Fruit fly (Drosophila melanogaster) whole organism, embryonic: ENCODE data around the gene CG6443.
A peak's percentile ranks its signal among the peaks of the same experiment; 100 is the strongest.

Source experiments
- ATbp ChIP-seq: fragments of 200-800 bp; sonication (Bioruptor generic); optimal IDR thresholded peaks from 2 replicates; lab custom pipeline; 2017; ENCODE audit warnings: missing biosample characterization, mild to moderate bottlenecking, missing genetic modification characterization, missing genetic modification reagents
- Awh ChIP-seq: fragments of 200-800 bp; sonication (Bioruptor generic); IDR thresholded peaks from 2 replicates; pipeline ENCODE4, ENCODE4 v1.3.6; 2022; ENCODE audit warnings: missing biosample characterization, missing genetic modification characterization
- CG10267 ChIP-seq: fragments of 200-800 bp; sonication (Bioruptor generic); optimal IDR thresholded peaks from 2 replicates; lab custom pipeline; 2018; ENCODE audit warnings: missing biosample characterization, mild to moderate bottlenecking, missing genetic modification characterization, moderate library complexity
- CG10462 ChIP-seq: fragments of 200-800 bp; sonication (Bioruptor generic); optimal IDR thresholded peaks from 2 replicates; lab custom pipeline; 2016; ENCODE audit warnings: missing biosample characterization, missing genetic modification characterization
- CG11085 ChIP-seq: fragments of 200-800 bp; sonication (Bioruptor generic); IDR thresholded peaks from 2 replicates; pipeline ENCODE4 v1.3.6; 2022; ENCODE audit warnings: missing biosample characterization, missing genetic modification characterization
- CG11247 ChIP-seq: fragments of 200-800 bp; sonication (Bioruptor generic); IDR thresholded peaks from 2 replicates; pipeline ENCODE4 v1.3.6; 2022; ENCODE audit warnings: missing biosample characterization, missing genetic modification characterization
- CG12744 ChIP-seq: fragments of 200-800 bp; sonication (Bioruptor generic); optimal IDR thresholded peaks from 2 replicates; lab custom pipeline; 2016; ENCODE audit warnings: missing biosample characterization, missing genetic modification characterization
- CG13894 ChIP-seq: fragments of 200-800 bp; sonication (Bioruptor generic); optimal IDR thresholded peaks from 3 replicates; lab custom pipeline; 2018; ENCODE audit warnings: missing biosample characterization, mild to moderate bottlenecking, missing genetic modification characterization, moderate library complexity
- CG1603 ChIP-seq: fragments of 200-800 bp; sonication (Bioruptor generic); optimal IDR thresholded peaks from 2 replicates; lab custom pipeline; 2019; ENCODE audit warnings: missing biosample characterization, mild to moderate bottlenecking, missing genetic modification characterization, moderate library complexity
- CG1647 ChIP-seq: fragments of 200-800 bp; sonication (Bioruptor generic); optimal IDR thresholded peaks from 3 replicates; lab custom pipeline; 2016; ENCODE audit warnings: missing biosample characterization, missing genetic modification characterization
- CG17612 ChIP-seq: fragments of 200-800 bp; sonication (Bioruptor generic); IDR thresholded peaks from 2 replicates; pipeline ENCODE4 v1.3.6; 2022; ENCODE audit warnings: missing biosample characterization, missing genetic modification characterization
- CG18011 ChIP-seq: fragments of 200-800 bp; sonication (Bioruptor generic); optimal IDR thresholded peaks from 2 replicates; lab custom pipeline; 2017; ENCODE audit warnings: missing biosample characterization, missing genetic modification characterization, mild to moderate bottlenecking, moderate library complexity, missing genotype
- CG18262 ChIP-seq: fragments of 200-800 bp; optimal IDR thresholded peaks from 3 replicates; lab custom pipeline; 2019; ENCODE audit warnings: missing biosample characterization, mild to moderate bottlenecking, missing genetic modification characterization, moderate library complexity
- CG2129 ChIP-seq: fragments of 200-800 bp; sonication (Bioruptor generic); IDR thresholded peaks from 2 replicates; pipeline ENCODE4 v1.3.6; 2022; ENCODE audit warnings: missing biosample characterization, missing genetic modification characterization; ENCODE audit not compliant: partially characterized antibody
- CG31441 ChIP-seq: fragments of 200-800 bp; sonication (Bioruptor generic); IDR thresholded peaks from 2 replicates; pipeline ENCODE4 v1.3.6; 2022; ENCODE audit warnings: missing biosample characterization, missing genetic modification characterization
- CG5245 ChIP-seq: fragments of 200-800 bp; sonication (Bioruptor generic); optimal IDR thresholded peaks from 3 replicates; lab custom pipeline; 2016; ENCODE audit warnings: missing biosample characterization, missing genetic modification characterization
- CG6689 ChIP-seq: fragments of 200-800 bp; sonication (Bioruptor generic); IDR thresholded peaks from 2 replicates; pipeline ENCODE4 v1.3.6; 2022; ENCODE audit warnings: missing biosample characterization, missing genetic modification characterization
- CG7928 ChIP-seq: fragments of 200-800 bp; sonication (Bioruptor generic); optimal IDR thresholded peaks from 2 replicates; lab custom pipeline; 2017; ENCODE audit warnings: missing biosample characterization, mild to moderate bottlenecking, missing genetic modification characterization
- CG9437 ChIP-seq: fragments of 200-800 bp; sonication (Bioruptor generic); optimal IDR thresholded peaks from 2 replicates; lab custom pipeline; 2018; ENCODE audit warnings: missing biosample characterization, mild to moderate bottlenecking, missing genetic modification characterization
- CG9876 ChIP-seq: fragments of 200-800 bp; sonication (Bioruptor generic); optimal IDR thresholded peaks from 2 replicates; lab custom pipeline; 2016; ENCODE audit warnings: missing biosample characterization, missing genetic modification characterization
- Chrac-16 ChIP-seq: fragments of 200-800 bp; sonication (Bioruptor generic); optimal IDR thresholded peaks from 3 replicates; lab custom pipeline; 2016; ENCODE audit warnings: missing biosample characterization, missing genetic modification characterization
- D19A ChIP-seq: fragments of 200-800 bp; optimal IDR thresholded peaks from 3 replicates; lab custom pipeline; 2019; ENCODE audit warnings: missing biosample characterization, mild to moderate bottlenecking, missing genetic modification characterization, moderate library complexity
- D19B ChIP-seq: fragments of 200-800 bp; sonication (Bioruptor generic); optimal IDR thresholded peaks from 2 replicates; lab custom pipeline; 2017; ENCODE audit warnings: missing biosample characterization, mild to moderate bottlenecking, missing genetic modification characterization
- Dfd ChIP-seq, 2 experiments: fragments of >200 bp; optimal IDR thresholded peaks; 2 replicates each; lab custom pipeline; 2017; ENCODE audit warnings: missing biosample characterization in 2 of 2, missing genetic modification characterization in 2 of 2
- Gsc ChIP-seq: fragments of 200-800 bp; sonication (Bioruptor generic); IDR thresholded peaks from 2 replicates; pipeline ENCODE4 v1.3.6; 2022; ENCODE audit warnings: missing biosample characterization, missing genetic modification characterization
- Gug ChIP-seq: fragments of 200-800 bp; sonication (Bioruptor generic); IDR thresholded peaks from 4 replicates; pipeline ENCODE4 v1.3.6; 2022; ENCODE audit warnings: missing biosample characterization, missing genetic modification characterization
- H2.0 ChIP-seq: fragments of 200-800 bp; sonication (Bioruptor generic); IDR thresholded peaks from 2 replicates; pipeline ENCODE4 v1.3.6; 2022; ENCODE audit warnings: missing biosample characterization, missing genetic modification characterization
- HLH3B ChIP-seq: fragments of 200-800 bp; sonication (Bioruptor generic); IDR thresholded peaks from 2 replicates; pipeline ENCODE4 v1.3.6; 2022; ENCODE audit warnings: missing biosample characterization, missing genetic modification characterization
- Hmx ChIP-seq: fragments of 200-800 bp; sonication (Bioruptor generic); optimal IDR thresholded peaks from 2 replicates; lab custom pipeline; 2016; ENCODE audit warnings: missing biosample characterization, missing genetic modification characterization
- Kr ChIP-seq: fragments of 200-800 bp; sonication (Bioruptor generic); optimal IDR thresholded peaks from 2 replicates; lab custom pipeline; 2017; ENCODE audit warnings: missing biosample characterization, mild to moderate bottlenecking, missing genetic modification characterization
- Med ChIP-seq: fragments of 200-800 bp; sonication (Bioruptor generic); peaks from one replicate; lab custom pipeline; 2016; ENCODE audit warnings: missing biosample characterization, missing genetic modification characterization, mild to moderate bottlenecking, inconsistent platforms, moderate library complexity
- Ptx1 ChIP-seq: fragments of 200-800 bp; sonication (Bioruptor generic); IDR thresholded peaks from 2 replicates; pipeline ENCODE4 v1.3.6; 2022; ENCODE audit warnings: missing biosample characterization, missing genetic modification characterization
- Ssrp ChIP-seq: fragments of 200-800 bp; sonication (Bioruptor generic); optimal IDR thresholded peaks from 2 replicates; lab custom pipeline; 2018; ENCODE audit warnings: missing biosample characterization, mild to moderate bottlenecking, missing genetic modification characterization, moderate library complexity
- TFAM ChIP-seq: fragments of 200-800 bp; sonication (Bioruptor generic); optimal IDR thresholded peaks from 2 replicates; lab custom pipeline; 2017; ENCODE audit warnings: missing biosample characterization, missing genetic modification characterization, inconsistent platforms
- cad ChIP-seq: fragments of >200 bp; optimal IDR thresholded peaks from 2 replicates; lab custom pipeline; 2017; ENCODE audit warnings: missing biosample characterization, missing genetic modification characterization
- crc ChIP-seq: fragments of 200-800 bp; sonication (Bioruptor generic); optimal IDR thresholded peaks from 2 replicates; lab custom pipeline; 2016; ENCODE audit warnings: missing biosample characterization, missing genetic modification characterization
- fd96Cb ChIP-seq: fragments of 200-800 bp; sonication (Bioruptor generic); optimal IDR thresholded peaks from 2 replicates; lab custom pipeline; 2018; ENCODE audit warnings: missing biosample characterization, mild to moderate bottlenecking, missing genetic modification characterization, moderate library complexity
- fru ChIP-seq: fragments of >200 bp; optimal IDR thresholded peaks from 2 replicates; lab custom pipeline; 2017
- gem ChIP-seq: fragments of 200-800 bp; sonication (Bioruptor generic); optimal IDR thresholded peaks from 2 replicates; lab custom pipeline; 2019; ENCODE audit warnings: missing biosample characterization, mild to moderate bottlenecking, missing genetic modification characterization, moderate library complexity
- grau ChIP-seq: fragments of 200-800 bp; optimal IDR thresholded peaks from 3 replicates; lab custom pipeline; 2019; ENCODE audit warnings: missing biosample characterization, mild to moderate bottlenecking, missing genetic modification characterization, moderate library complexity
- ind ChIP-seq: fragments of 200-800 bp; sonication (Bioruptor generic); optimal IDR thresholded peaks from 3 replicates; lab custom pipeline; 2016; ENCODE audit warnings: missing biosample characterization, missing genetic modification characterization
- jigr1 ChIP-seq: fragments of 200-800 bp; sonication (Bioruptor generic); IDR thresholded peaks from 3 replicates; pipeline ENCODE4 v1.3.6; 2022; ENCODE audit warnings: missing biosample characterization, missing genetic modification characterization
- lmd ChIP-seq: fragments of 200-800 bp; sonication (Bioruptor generic); IDR thresholded peaks from 2 replicates; pipeline ENCODE4 v1.3.6; 2022; ENCODE audit warnings: missing biosample characterization, missing genetic modification characterization
- lola ChIP-seq, 3 experiments: fragments of >200 bp in 2 of 3; fragments of 200-800 bp in 1 of 3; sonication (Bioruptor generic) in 1 of 3; optimal IDR thresholded peaks; 2 replicates each; lab custom pipeline; 2017 to 2019; ENCODE audit warnings: missing biosample characterization in 3 of 3, missing genetic modification characterization in 3 of 3, mild to moderate bottlenecking in 1 of 3, moderate library complexity in 1 of 3
- luna ChIP-seq: fragments of 200-800 bp; sonication (Bioruptor generic); optimal IDR thresholded peaks from 2 replicates; lab custom pipeline; 2016; ENCODE audit warnings: missing biosample characterization, missing genetic modification characterization
- pho ChIP-seq: fragments of 200-800 bp; sonication (Bioruptor generic); optimal IDR thresholded peaks from 2 replicates; lab custom pipeline; 2016; ENCODE audit warnings: missing biosample characterization, missing genetic modification characterization
- row ChIP-seq: fragments of 200-800 bp; sonication (Bioruptor generic); IDR thresholded peaks from 3 replicates; pipeline ENCODE4 v1.3.6; 2022; ENCODE audit warnings: missing biosample characterization, missing genetic modification characterization
- run ChIP-seq: fragments of 200-800 bp; sonication (Bioruptor generic); optimal IDR thresholded peaks from 3 replicates; lab custom pipeline; 2018; ENCODE audit warnings: missing biosample characterization, mild to moderate bottlenecking, missing genetic modification characterization
- so ChIP-seq: fragments of 200-800 bp; sonication (Bioruptor generic); IDR thresholded peaks from 3 replicates; pipeline ENCODE4 v1.3.6; 2022; ENCODE audit warnings: missing biosample characterization, missing genetic modification characterization
- stwl ChIP-seq: fragments of 200-800 bp; sonication (Bioruptor generic); optimal IDR thresholded peaks from 3 replicates; lab custom pipeline; 2018; ENCODE audit warnings: missing biosample characterization, mild to moderate bottlenecking, missing genetic modification characterization, moderate library complexity
- unc-4 ChIP-seq: fragments of 200-800 bp; sonication (Bioruptor generic); IDR thresholded peaks from 2 replicates; pipeline ENCODE4 v1.3.6; 2022; ENCODE audit warnings: missing biosample characterization, missing genetic modification characterization; ENCODE audit not compliant: partially characterized antibody
- vvl ChIP-seq: fragments of 200-800 bp; sonication (Bioruptor generic); IDR thresholded peaks from 2 replicates; pipeline ENCODE4 v1.3.6; 2022; ENCODE audit warnings: missing biosample characterization, missing genetic modification characterization
- z ChIP-seq: fragments of 200-800 bp; sonication (Bioruptor generic); IDR thresholded peaks from 3 replicates; pipeline ENCODE4 v1.3.6; 2022; ENCODE audit warnings: missing biosample characterization, missing genetic modification characterization

The CG6443 gene

dm6 chr2L:10685666-10686065 is 43.1 kb upstream of the CG6443 start (continued):
- TF ChIP-seq Hmx (GFP tag; lab: Kevin White, UChicago) (no peak), stwl (tag; lab: Kevin White, UChicago) (peak; percentile 77), unc-4 (GFP tag; lab: Robert Waterston, UW) (no peak), CG13894 (tag; lab: Kevin White, UChicago) (peak; percentile 74), jigr1 (GFP tag; lab: Robert Waterston, UW) (no peak), CG1647 (GFP tag; lab: Kevin White, UChicago) (no peak), z (GFP tag; lab: Robert Waterston, UW) (no peak), CG9437 (GFP tag; lab: Kevin White, UChicago) (peak; percentile 23), Ssrp (tag; lab: Kevin White, UChicago) (no peak), CG10267 (no peak), crc (GFP tag; lab: Kevin White, UChicago) (no peak), fd96Cb (tag; lab: Kevin White, UChicago) (peak; percentile 4), CG11085 (GFP tag; lab: Robert Waterston, UW) (no peak), H2.0 (GFP tag; lab: Robert Waterston, UW) (no peak), ind (GFP tag; lab: Kevin White, UChicago) (peak; percentile 20), vvl (peak; percentile 72), CG7928 (GFP tag; lab: Kevin White, UChicago) (no peak), CG11247 (GFP tag; lab: Robert Waterston, UW) (no peak), pho (peak; percentile 17), so (no peak), CG6689 (no peak), run (tag; lab: Kevin White, UChicago) (no peak), CG17612 (GFP tag; lab: Robert Waterston, UW) (no peak), Med (GFP tag; lab: Kevin White, UChicago) (peak; percentile 62), luna (no peak), Kr (GFP tag; lab: Kevin White, UChicago) (no peak), row (GFP tag; lab: Robert Waterston, UW) (peak; percentile 42; the same call in 2 of the 3 replicates), CG18011 (GFP tag; lab: Kevin White, UChicago) (peak; percentile 95), ATbp (no peak), CG2129 (GFP tag; lab: Robert Waterston, UW) (no peak), gem (tag; lab: Kevin White, UChicago) (peak; percentile 30), cad (GFP tag; lab: Kevin White, UChicago) (no peak), grau (tag; lab: Kevin White, UChicago) (peak; percentile 18), lmd (GFP tag; lab: Robert Waterston, UW) (peak; percentile 14; the same call in 1 of the 2 replicates), lola (GFP tag; optimal IDR thresholded peaks at IDR 0.05; lab: Kevin White, UChicago) (no peak), D19B (GFP tag; lab: Kevin White, UChicago) (peak; percentile 79), Dfd (GFP tag; optimal IDR thresholded peaks at IDR 0.05; lab: Kevin White, UChicago) (no peak), Chrac-16 (GFP tag; lab: Kevin White, UChicago) (no peak), CG31441 (GFP tag; lab: Robert Waterston, UW) (no peak), TFAM (GFP tag; lab: Kevin White, UChicago) (no peak), Awh (GFP tag; lab: Robert Waterston, UW) (no peak), HLH3B (GFP tag; lab: Robert Waterston, UW) (no peak), CG1603 (no peak), CG5245 (GFP tag; lab: Kevin White, UChicago) (no peak), Gug (GFP tag; lab: Robert Waterston, UW) (no peak), CG18262 (tag; lab: Kevin White, UChicago) (peak; percentile 9), Gsc (GFP tag; lab: Robert Waterston, UW) (no peak), CG9876 (no peak), D19A (tag; lab: Kevin White, UChicago) (peak; percentile 60), CG10462 (GFP tag; lab: Kevin White, UChicago) (no peak), CG12744 (GFP tag; lab: Kevin White, UChicago) (no peak), fru (lab: Kevin White, UChicago) (no peak), Ptx1 (GFP tag; lab: Robert Waterston, UW) (no peak)
